Worm (Caenorhabditis elegans) whole organism, early embryonic: ENCODE results near the gene C35A5.3.

Experiments used
- B0310.2 ChIP-seq: sonication (generic microtip); optimal IDR thresholded peaks from 2 replicates; lab custom pipeline; 2016; ENCODE audit warnings: mild to moderate bottlenecking, missing genetic modification characterization, missing compliant biosample characterization
- F13C5.2 ChIP-seq: sonication (generic microtip); optimal IDR thresholded peaks from 2 replicates; lab custom pipeline; 2017; ENCODE audit warnings: mild to moderate bottlenecking, missing genetic modification characterization, inconsistent platforms, missing compliant biosample characterization
- aly-1 ChIP-seq: sonication (generic microtip); optimal IDR thresholded peaks from 2 replicates; lab custom pipeline; 2016; ENCODE audit warnings: missing genetic modification characterization, missing compliant biosample characterization
- ama-1 ChIP-seq: fragments of 150-350 bp; optimal IDR thresholded peaks from 2 replicates; lab custom pipeline; 2014
- ceh-13 ChIP-seq: fragments of 200-800 bp; sonication (Bioruptor generic); optimal IDR thresholded peaks from 2 replicates; lab custom pipeline; 2018; ENCODE audit warnings: mild to moderate bottlenecking, missing genetic modification characterization, missing compliant biosample characterization
- ceh-36 ChIP-seq: sonication (generic microtip); optimal IDR thresholded peaks from 2 replicates; lab custom pipeline; 2016; ENCODE audit warnings: missing genetic modification characterization, inconsistent platforms, missing compliant biosample characterization
- ets-7 ChIP-seq: sonication (generic microtip); optimal IDR thresholded peaks from 2 replicates; lab custom pipeline; 2016; ENCODE audit warnings: missing genotype, missing genetic modification characterization, missing compliant biosample characterization
- flt-1 ChIP-seq: fragments of 200-800 bp; sonication (Bioruptor generic); IDR thresholded peaks from 2 replicates; pipeline ENCODE4 v1.3.6; 2022; ENCODE audit warnings: missing genetic modification characterization, missing compliant biosample characterization
- hmbx-1 ChIP-seq: sonication (generic microtip); optimal IDR thresholded peaks from 2 replicates; lab custom pipeline; 2016; ENCODE audit warnings: mild to moderate bottlenecking, missing genetic modification characterization, missing compliant biosample characterization
- hmg-4 ChIP-seq: fragments of 200-800 bp; sonication (Bioruptor generic); optimal IDR thresholded peaks from 2 replicates; lab custom pipeline; 2018; ENCODE audit warnings: mild to moderate bottlenecking, missing genetic modification characterization, missing compliant biosample characterization
- hnd-1 ChIP-seq: sonication (generic microtip); optimal IDR thresholded peaks from 2 replicates; lab custom pipeline; 2016; ENCODE audit warnings: missing genetic modification characterization, missing compliant biosample characterization
- pes-1 ChIP-seq: fragments of 200-800 bp; sonication (Bioruptor generic); IDR thresholded peaks from 2 replicates; pipeline ENCODE4 v1.3.6; 2022; ENCODE audit warnings: missing genetic modification reagents, missing genetic modification characterization, missing compliant biosample characterization
- scrt-1 ChIP-seq: fragments of 200-800 bp; sonication (Bioruptor generic); IDR thresholded peaks from 2 replicates; pipeline ENCODE4 v1.3.6; 2022; ENCODE audit warnings: missing genetic modification characterization, missing compliant biosample characterization
- sea-1 ChIP-seq: fragments of 200-800 bp; sonication (Bioruptor generic); conservative IDR thresholded peaks from 2 replicates; pipeline ENCODE4 v1.3.6; 2022; ENCODE audit warnings: missing genetic modification characterization, missing compliant biosample characterization
- tbx-11 ChIP-seq: fragments of 200-800 bp; sonication (Bioruptor generic); IDR thresholded peaks from 2 replicates; pipeline ENCODE4 v1.3.6; 2022; ENCODE audit warnings: missing genetic modification characterization, missing compliant biosample characterization
- tbx-37 ChIP-seq: fragments of 200-800 bp; sonication (Bioruptor generic); conservative IDR thresholded peaks from 2 replicates; pipeline ENCODE4 v1.3.6; 2022; ENCODE audit warnings: missing genetic modification reagents, missing genetic modification characterization, missing compliant biosample characterization
- tra-4 ChIP-seq: sonication (generic microtip); optimal IDR thresholded peaks from 2 replicates; lab custom pipeline; 2017; ENCODE audit warnings: missing genetic modification characterization, missing compliant biosample characterization

Gene C35A5.3

DNA sequence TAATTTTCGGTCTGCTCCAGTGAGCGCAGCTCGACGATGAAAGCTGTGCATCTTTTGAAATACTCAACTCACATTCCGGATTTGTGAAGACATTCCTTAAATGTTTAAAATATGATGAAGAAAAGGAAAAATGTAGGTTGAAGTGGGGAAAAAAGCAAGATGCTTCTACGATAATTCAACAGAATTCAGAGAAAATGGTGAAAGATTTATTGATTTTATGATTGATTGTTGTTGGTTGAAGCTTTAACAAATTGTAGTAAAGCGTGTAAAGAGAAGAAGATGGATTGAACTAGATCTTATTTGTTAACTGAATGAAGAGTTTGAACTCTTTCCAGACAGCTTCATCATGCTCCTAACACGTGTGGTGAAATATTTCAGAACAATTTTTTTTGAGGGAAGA, 11.2 kb downstream of the C35A5.3 start, which contains the start of gene ncx-5:
Gene ncx-5 (minus strand): TSS at position 101 of the 400 bp plus-strand sequence.
- TF ChIP-seq pes-1 (GFP tag; lab: Robert Waterston, UW) (no peak), ama-1 (lab: Kevin White, UChicago) (no peak), tbx-37 (GFP tag; lab: Robert Waterston, UW) (no peak), sea-1 (GFP tag; lab: Robert Waterston, UW) (no peak), flt-1 (GFP tag; lab: Robert Waterston, UW) (no peak), hnd-1 (tag; lab: Kevin White, UChicago) (no peak), ets-7 (tag; lab: Kevin White, UChicago) (no peak), hmbx-1 (tag; lab: Kevin White, UChicago) (no peak), scrt-1 (no peak), hmg-4 (no peak), tbx-11 (no peak), aly-1 (tag; lab: Kevin White, UChicago) (no peak), tra-4 (no peak), ceh-36 (no peak), B0310.2 (tag; lab: Kevin White, UChicago) (no peak), ceh-13 (GFP tag; lab: Kevin White, UChicago) (no peak), F13C5.2 (tag; lab: Kevin White, UChicago) (no peak)

DNA sequence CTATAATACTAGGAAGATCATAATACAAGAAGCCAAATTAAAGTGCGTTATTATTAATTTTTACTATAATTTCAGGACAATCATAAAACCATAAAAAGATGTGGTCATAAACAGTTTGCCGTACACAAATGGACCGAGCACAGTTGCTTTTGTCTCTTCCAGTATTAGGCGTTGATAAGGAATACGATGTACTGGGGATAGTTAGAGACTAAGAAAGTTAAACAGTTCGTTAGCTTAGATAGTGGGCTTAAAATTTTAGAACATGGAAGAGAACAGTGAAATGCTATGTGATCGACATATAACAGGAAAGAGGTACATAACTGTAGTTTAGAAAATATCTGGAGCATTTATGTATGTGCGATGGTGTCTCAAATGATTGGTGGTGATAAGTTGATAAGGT, 15.8 kb downstream of the C35A5.3 start:
- no peak for TF ChIP-seq B0310.2 (tag; lab: Kevin White, UChicago)
- TF ChIP-seq tra-4: no peak
- TF ChIP-seq aly-1 (tag; lab: Kevin White, UChicago): no peak
- no peak for TF ChIP-seq ceh-36
- no peak for TF ChIP-seq pes-1 (GFP tag; lab: Robert Waterston, UW)
- no peak for TF ChIP-seq ets-7 (tag; lab: Kevin White, UChicago)
- TF ChIP-seq tbx-37 (GFP tag; lab: Robert Waterston, UW): no peak
- TF ChIP-seq scrt-1: no peak
- TF ChIP-seq sea-1 (GFP tag; lab: Robert Waterston, UW): no peak
- no peak for TF ChIP-seq F13C5.2 (tag; lab: Kevin White, UChicago)
- TF ChIP-seq hmg-4: no peak
- TF ChIP-seq ama-1 (lab: Kevin White, UChicago): no peak
- TF ChIP-seq hmbx-1 (tag; lab: Kevin White, UChicago): no peak
- TF ChIP-seq tbx-11: no peak
- TF ChIP-seq ceh-13 (GFP tag; lab: Kevin White, UChicago): no peak
- TF ChIP-seq hnd-1 (tag; lab: Kevin White, UChicago): no peak
- TF ChIP-seq flt-1 (GFP tag; lab: Robert Waterston, UW): no peak

DNA sequence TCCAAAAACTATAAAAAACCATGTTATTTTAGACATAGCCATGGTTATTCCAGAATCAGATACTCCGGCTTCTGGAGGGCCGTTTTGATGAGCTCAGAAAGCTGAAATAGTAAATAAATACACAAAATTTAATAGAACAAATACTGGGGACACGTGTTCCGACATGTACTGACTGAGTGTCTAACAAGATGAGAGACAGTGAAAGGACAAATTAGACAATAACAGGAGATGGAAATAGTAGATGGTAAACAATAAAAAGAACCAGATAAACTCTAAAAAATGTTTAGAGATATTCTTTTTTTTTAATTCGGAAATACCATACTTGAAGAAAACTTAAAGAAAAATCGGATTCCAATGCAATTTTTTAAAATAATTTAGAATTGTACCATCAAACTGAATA, 16.6 kb downstream of the C35A5.3 start, which contains the start of gene Y32F6B.1:
Gene Y32F6B.1 (minus strand): TSS at position 101 of the 400 bp plus-strand sequence.
- TF ChIP-seq ceh-36: no peak
- TF ChIP-seq flt-1 (GFP tag; lab: Robert Waterston, UW): no peak
- TF ChIP-seq tbx-37 (GFP tag; lab: Robert Waterston, UW): no peak

DNA sequence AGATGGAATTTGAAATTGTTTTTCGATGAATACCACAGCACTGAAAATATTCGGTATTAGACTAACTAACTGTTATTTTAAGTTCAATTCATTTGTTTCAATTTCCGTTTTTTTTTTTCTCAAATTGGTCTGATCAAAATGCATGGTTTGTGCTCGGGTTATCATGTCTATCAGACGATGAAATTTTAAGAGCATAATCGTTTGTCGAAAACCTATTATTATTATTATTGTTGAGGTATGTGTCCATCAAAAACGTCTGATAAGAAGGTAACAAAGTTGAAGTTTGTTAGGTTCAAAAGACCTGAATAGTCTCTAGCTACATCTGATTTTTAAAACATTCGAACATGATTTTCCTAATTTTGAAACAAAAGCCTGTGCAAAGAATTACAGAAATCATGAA, 17.2 kb downstream of the C35A5.3 start:
- no peak for TF ChIP-seq F13C5.2 (tag; lab: Kevin White, UChicago)

DNA sequence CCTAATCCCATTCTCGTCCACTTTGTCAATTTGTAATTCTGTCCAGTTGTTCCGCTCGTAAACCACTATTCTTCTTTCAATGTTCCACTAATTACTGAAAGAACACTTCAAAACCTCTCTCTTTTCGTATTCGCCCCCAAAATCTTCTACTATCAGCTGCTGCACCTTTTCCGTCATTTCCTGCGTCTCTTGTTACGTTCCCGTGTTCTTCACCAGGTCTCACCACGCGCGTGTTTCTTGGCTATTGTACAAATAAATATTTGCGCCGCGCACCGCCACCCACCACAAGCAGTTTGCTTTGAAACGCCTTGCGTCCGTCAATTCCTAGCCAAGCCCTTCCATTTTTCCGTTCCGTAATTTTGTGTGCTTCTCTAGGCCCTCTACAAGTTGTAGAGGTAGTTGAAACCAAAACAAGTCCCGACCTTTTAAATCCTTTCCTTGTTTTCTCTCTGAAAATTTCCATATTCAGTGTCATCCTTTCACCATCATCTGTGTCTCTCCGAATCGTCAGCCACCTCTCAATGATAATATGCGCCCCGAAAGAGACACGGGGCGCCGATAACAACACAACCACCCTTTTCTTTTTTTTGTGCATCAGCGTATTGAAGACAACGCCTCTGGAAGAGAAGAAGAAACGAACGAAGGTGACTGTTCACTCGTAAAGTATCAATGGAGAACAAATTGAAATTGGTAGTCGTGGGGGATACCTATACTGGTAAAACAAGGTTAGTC, 22.9 kb downstream of the C35A5.3 start, which contains the start of the genes crp-1 and Y32F6B.9:
Gene crp-1 (plus strand): TSS at position 468 of the 732 bp plus-strand sequence.
Gene Y32F6B.9 (plus strand): TSS at position 603 of the 732 bp plus-strand sequence.
- TF ChIP-seq hmbx-1 (tag; lab: Kevin White, UChicago) (no peak), tbx-11 (no peak), ets-7 (tag; lab: Kevin White, UChicago) (no peak), scrt-1 (no peak), ceh-36 (no peak), ceh-13 (GFP tag; lab: Kevin White, UChicago) (no peak), tbx-37 (GFP tag; lab: Robert Waterston, UW) (no peak), tra-4 (no peak), flt-1 (GFP tag; lab: Robert Waterston, UW) (no peak)

DNA sequence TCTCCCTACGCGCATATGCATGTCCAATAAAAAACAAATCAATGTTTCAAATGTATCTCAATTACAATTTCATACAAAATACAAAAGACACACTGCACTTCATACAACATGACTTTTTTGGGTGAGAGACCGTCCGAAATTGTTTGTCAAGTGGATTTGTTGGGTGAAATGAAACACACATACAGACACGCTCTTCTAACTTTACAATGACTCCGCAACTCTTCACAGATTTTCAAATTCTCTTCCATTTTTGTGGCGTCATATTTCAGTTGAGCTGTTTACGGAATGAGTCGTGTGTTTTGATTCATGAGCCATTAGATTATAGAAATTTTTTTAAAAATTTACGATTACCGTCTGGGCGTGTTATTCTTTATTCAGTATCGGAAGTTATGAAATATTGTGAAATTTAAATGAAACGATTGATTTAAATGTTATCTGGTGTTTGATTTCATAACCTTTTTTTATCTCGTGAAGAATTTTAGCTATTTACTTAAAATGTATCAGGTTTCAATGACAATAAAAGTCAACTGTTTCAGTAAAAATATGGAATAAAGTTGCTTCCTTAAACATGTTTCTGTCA, 24.2 kb downstream of the C35A5.3 start:
- TF ChIP-seq tbx-11 (no peak), hmbx-1 (tag; lab: Kevin White, UChicago) (no peak), pes-1 (GFP tag; lab: Robert Waterston, UW) (no peak), aly-1 (tag; lab: Kevin White, UChicago) (no peak)

DNA sequence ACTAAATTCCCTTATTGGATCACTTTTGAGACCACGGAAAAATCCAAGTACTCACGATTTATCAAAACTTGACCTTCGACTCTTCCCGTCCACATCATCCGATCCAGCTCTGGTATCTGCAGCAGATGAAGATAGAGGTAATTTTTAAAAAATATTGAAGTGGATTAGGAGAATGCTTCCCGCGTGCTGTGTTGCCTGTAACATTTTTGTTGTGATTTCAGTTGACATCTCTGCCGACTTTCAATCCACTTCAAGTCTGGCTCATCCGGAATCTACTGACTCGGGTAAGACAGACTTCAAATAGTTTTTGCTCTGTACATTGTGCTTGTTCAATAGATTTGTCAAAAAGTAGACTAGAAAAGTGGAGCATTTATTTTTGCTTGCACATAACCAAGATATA, 25.8 kb downstream of the C35A5.3 start:
- TF ChIP-seq hmbx-1 (tag; lab: Kevin White, UChicago) (no peak), ama-1 (lab: Kevin White, UChicago) (no peak), ceh-36 (no peak), hmg-4 (no peak), tbx-11 (no peak), hnd-1 (tag; lab: Kevin White, UChicago) (no peak), B0310.2 (tag; lab: Kevin White, UChicago) (no peak), sea-1 (GFP tag; lab: Robert Waterston, UW) (no peak), ets-7 (tag; lab: Kevin White, UChicago) (no peak), aly-1 (tag; lab: Kevin White, UChicago) (no peak), tbx-37 (GFP tag; lab: Robert Waterston, UW) (no peak), pes-1 (GFP tag; lab: Robert Waterston, UW) (no peak), F13C5.2 (tag; lab: Kevin White, UChicago) (no peak), tra-4 (no peak)
